Fruit fly (Drosophila melanogaster) whole organism, embryonic: ENCODE results near the gene CG42726.

Source experiments
- CG10431 ChIP-seq: fragments of 200-800 bp; sonication (Bioruptor generic); optimal IDR thresholded peaks from 3 replicates; lab custom pipeline; 2018; ENCODE audit warnings: missing biosample characterization, mild to moderate bottlenecking, missing genetic modification characterization
- CG12155 ChIP-seq: fragments of 200-800 bp; sonication (Bioruptor generic); optimal IDR thresholded peaks from 3 replicates; lab custom pipeline; 2016; ENCODE audit warnings: missing biosample characterization, missing genetic modification characterization
- CG1233 ChIP-seq: fragments of 200-800 bp; sonication (Bioruptor generic); optimal IDR thresholded peaks from 4 replicates; lab custom pipeline; 2018; ENCODE audit warnings: missing biosample characterization, mild to moderate bottlenecking, missing genetic modification characterization
- CG1603 ChIP-seq: fragments of 200-800 bp; sonication (Bioruptor generic); optimal IDR thresholded peaks from 2 replicates; lab custom pipeline; 2019; ENCODE audit warnings: missing biosample characterization, mild to moderate bottlenecking, missing genetic modification characterization, moderate library complexity
- CG17802 ChIP-seq: fragments of 200-800 bp; sonication (Bioruptor generic); optimal IDR thresholded peaks from 2 replicates; lab custom pipeline; 2018; ENCODE audit warnings: missing biosample characterization, mild to moderate bottlenecking, missing genetic modification characterization, moderate library complexity
- CG1792 ChIP-seq: fragments of 200-800 bp; sonication (Bioruptor generic); optimal IDR thresholded peaks from 2 replicates; lab custom pipeline; 2016; ENCODE audit warnings: missing biosample characterization, missing genetic modification characterization
- CG18764 ChIP-seq: fragments of 200-800 bp; sonication (Bioruptor generic); optimal IDR thresholded peaks from 3 replicates; lab custom pipeline; 2016; ENCODE audit warnings: missing biosample characterization, missing genetic modification characterization
- CG2712 ChIP-seq: fragments of 200-800 bp; optimal IDR thresholded peaks from 3 replicates; lab custom pipeline; 2019; ENCODE audit warnings: missing biosample characterization, mild to moderate bottlenecking, missing genetic modification characterization, moderate library complexity
- CG2889 ChIP-seq: fragments of 200-800 bp; sonication (Bioruptor generic); IDR thresholded peaks from 3 replicates; pipeline ENCODE4 v1.3.6; 2022; ENCODE audit warnings: missing biosample characterization, missing genetic modification characterization
- CG32532 ChIP-seq: fragments of 200-800 bp; sonication (Bioruptor generic); IDR thresholded peaks from 2 replicates; pipeline ENCODE4 v1.3.6; 2022; ENCODE audit warnings: missing biosample characterization, missing genetic modification characterization
- CG3407 ChIP-seq: fragments of 200-800 bp; sonication (Bioruptor generic); optimal IDR thresholded peaks from 2 replicates; lab custom pipeline; 2018; ENCODE audit warnings: missing biosample characterization, mild to moderate bottlenecking, missing genetic modification characterization
- CG3726 ChIP-seq: fragments of 200-800 bp; sonication (Bioruptor generic); IDR thresholded peaks from 3 replicates; pipeline ENCODE4, ENCODE4 v1.3.6; 2022; ENCODE audit warnings: missing biosample characterization, missing genetic modification characterization
- CG4360 ChIP-seq: fragments of 200-800 bp; sonication (Bioruptor generic); IDR thresholded peaks from 2 replicates; pipeline ENCODE4 v1.3.6; 2022; ENCODE audit warnings: missing biosample characterization, missing genetic modification characterization
- CG4424 ChIP-seq: fragments of 200-800 bp; sonication (Bioruptor generic); optimal IDR thresholded peaks from 3 replicates; lab custom pipeline; 2016; ENCODE audit warnings: missing biosample characterization, missing genetic modification characterization
- CG4820 ChIP-seq: fragments of 200-800 bp; sonication (Bioruptor generic); optimal IDR thresholded peaks from 3 replicates; lab custom pipeline; 2016; ENCODE audit warnings: missing biosample characterization, missing genetic modification characterization
- CG7745 ChIP-seq: fragments of 200-800 bp; sonication (Bioruptor generic); optimal IDR thresholded peaks from 2 replicates; lab custom pipeline; 2018; ENCODE audit warnings: missing biosample characterization, mild to moderate bottlenecking, missing genetic modification characterization, moderate library complexity
- Dad ChIP-seq: fragments of 200-800 bp; sonication (Bioruptor generic); optimal IDR thresholded peaks from 3 replicates; lab custom pipeline; 2016; ENCODE audit warnings: missing biosample characterization, missing genetic modification characterization
- Dip2 ChIP-seq: fragments of 200-800 bp; sonication (Bioruptor generic); IDR thresholded peaks from 2 replicates; pipeline ENCODE4 v1.3.6; 2022; ENCODE audit warnings: missing biosample characterization, missing genetic modification characterization
- Doc2 ChIP-seq: fragments of 200-800 bp; sonication (Bioruptor generic); IDR thresholded peaks from 2 replicates; pipeline ENCODE4 v1.3.6; 2022; ENCODE audit warnings: missing biosample characterization, missing genetic modification characterization
- H15 ChIP-seq: fragments of 200-800 bp; sonication (Bioruptor generic); IDR thresholded peaks from 3 replicates; pipeline ENCODE4 v1.3.6; 2022; ENCODE audit warnings: missing biosample characterization, missing genetic modification characterization
- HLH54F ChIP-seq: fragments of 200-800 bp; sonication (Bioruptor generic); optimal IDR thresholded peaks from 3 replicates; lab custom pipeline; 2016; ENCODE audit warnings: missing biosample characterization, missing genetic modification characterization
- Hr3 ChIP-seq: fragments of 200-800 bp; sonication (Bioruptor generic); optimal IDR thresholded peaks from 3 replicates; lab custom pipeline; 2016; ENCODE audit warnings: missing biosample characterization, missing genetic modification characterization
- Meics ChIP-seq: fragments of 200-800 bp; sonication (Bioruptor generic); optimal IDR thresholded peaks from 2 replicates; lab custom pipeline; 2017; ENCODE audit warnings: missing biosample characterization, mild to moderate bottlenecking, missing genetic modification characterization
- Mrtf ChIP-seq: fragments of 200-800 bp; sonication (Bioruptor generic); IDR thresholded peaks from 3 replicates; pipeline ENCODE4 v1.3.6; 2022; ENCODE audit warnings: missing biosample characterization, missing genetic modification characterization
- Optix ChIP-seq: fragments of 200-800 bp; sonication (Bioruptor generic); IDR thresholded peaks from 3 replicates; pipeline ENCODE4 v1.3.6; 2022; ENCODE audit warnings: missing biosample characterization, missing genetic modification characterization
- Rfx ChIP-seq: fragments of 200-800 bp; sonication (Bioruptor generic); IDR thresholded peaks from 2 replicates; pipeline ENCODE4 v1.3.6; 2022; ENCODE audit warnings: missing biosample characterization, missing genetic modification characterization
- Tbp ChIP-seq: fragments of >200 bp; optimal IDR thresholded peaks from 2 replicates; lab custom pipeline; 2018; ENCODE audit warnings: missing biosample characterization, missing genetic modification characterization
- YL-1 ChIP-seq: fragments of 200-800 bp; sonication (Bioruptor generic); optimal IDR thresholded peaks from 3 replicates; lab custom pipeline; 2017; ENCODE audit warnings: missing biosample characterization, mild to moderate bottlenecking, missing genetic modification characterization
- aop ChIP-seq: fragments of 200-800 bp; sonication (Bioruptor generic); IDR thresholded peaks from 2 replicates; pipeline ENCODE4 v1.3.6; 2022; ENCODE audit warnings: missing biosample characterization, missing genetic modification characterization
- az2 ChIP-seq: fragments of 200-800 bp; sonication (Bioruptor generic); optimal IDR thresholded peaks from 3 replicates; lab custom pipeline; 2016; ENCODE audit warnings: missing biosample characterization, missing genetic modification characterization
- bigmax ChIP-seq: fragments of 200-800 bp; sonication (Bioruptor generic); optimal IDR thresholded peaks from 2 replicates; lab custom pipeline; 2018; ENCODE audit warnings: missing biosample characterization, mild to moderate bottlenecking, missing genetic modification characterization
- bowl ChIP-seq: fragments of 200-800 bp; sonication (Bioruptor generic); IDR thresholded peaks from 2 replicates; pipeline ENCODE4 v1.3.6; 2022; ENCODE audit warnings: missing biosample characterization, missing genetic modification characterization
- cato ChIP-seq: fragments of 200-800 bp; sonication (Bioruptor generic); optimal IDR thresholded peaks from 2 replicates; lab custom pipeline; 2016; ENCODE audit warnings: missing biosample characterization, missing genetic modification characterization, borderline replicate concordance
- chinmo ChIP-seq: fragments of 200-800 bp; sonication (Bioruptor generic); IDR thresholded peaks from 4 replicates; pipeline ENCODE4 v1.3.6; 2022; ENCODE audit warnings: missing biosample characterization, missing genetic modification characterization; ENCODE audit not compliant: partially characterized antibody
- dan ChIP-seq: fragments of 200-800 bp; sonication (Bioruptor generic); IDR thresholded peaks from 2 replicates; pipeline ENCODE4 v1.3.6; 2022; ENCODE audit warnings: missing biosample characterization, missing genetic modification characterization
- eyg ChIP-seq: fragments of 200-800 bp; sonication (Bioruptor generic); optimal IDR thresholded peaks from 3 replicates; lab custom pipeline; 2016; ENCODE audit warnings: missing biosample characterization, missing genetic modification characterization
- gcm2 ChIP-seq: fragments of 200-800 bp; sonication (Bioruptor generic); optimal IDR thresholded peaks from 2 replicates; lab custom pipeline; 2016; ENCODE audit warnings: missing biosample characterization, missing genetic modification characterization
- gfzf ChIP-seq: fragments of 200-800 bp; sonication (Bioruptor generic); optimal IDR thresholded peaks from 2 replicates; lab custom pipeline; 2016; ENCODE audit warnings: missing biosample characterization, mild to moderate bottlenecking, missing genetic modification characterization, moderate library complexity
- hb ChIP-seq: fragments of 200-800 bp; sonication (Bioruptor generic); IDR thresholded peaks from 3 replicates; pipeline ENCODE4 v1.3.6; 2022; ENCODE audit warnings: missing biosample characterization, missing genetic modification characterization; ENCODE audit not compliant: partially characterized antibody
- her ChIP-seq: fragments of 200-800 bp; sonication (Bioruptor generic); optimal IDR thresholded peaks from 2 replicates; lab custom pipeline; 2016; ENCODE audit warnings: missing biosample characterization, missing genetic modification characterization
- hkb ChIP-seq, 2 experiments: fragments of 200-800 bp in 1 of 2; fragments of >200 bp in 1 of 2; sonication (Bioruptor generic) in 1 of 2; IDR thresholded peaks in 1 of 2; optimal IDR thresholded peaks in 1 of 2; 2 replicates each; pipeline versions ENCODE4 v1.3.6 to Lab custom; 2017 to 2022; ENCODE audit warnings: missing biosample characterization in 1 of 2, missing genetic modification characterization in 1 of 2
- insv ChIP-seq, 2 experiments: fragments of 200-800 bp; sonication (Bioruptor generic); optimal IDR thresholded peaks; 3 replicates each; lab custom pipeline; 2016 to 2018; ENCODE audit warnings: missing biosample characterization in 2 of 2, missing genetic modification characterization in 2 of 2
- luna ChIP-seq: fragments of 200-800 bp; sonication (Bioruptor generic); optimal IDR thresholded peaks from 2 replicates; lab custom pipeline; 2016; ENCODE audit warnings: missing biosample characterization, missing genetic modification characterization
- nerfin-2 ChIP-seq: fragments of 200-800 bp; sonication (Bioruptor generic); IDR thresholded peaks from 2 replicates; pipeline ENCODE4 v1.3.6; 2022; ENCODE audit warnings: missing biosample characterization, missing genetic modification characterization; ENCODE audit not compliant: partially characterized antibody
- nom ChIP-seq: fragments of 200-800 bp; sonication (Bioruptor generic); optimal IDR thresholded peaks from 2 replicates; lab custom pipeline; 2017; ENCODE audit warnings: missing biosample characterization, missing genetic modification characterization, mild to moderate bottlenecking, moderate library complexity, missing genetic modification reagents
- ranshi ChIP-seq: fragments of 200-800 bp; sonication (Bioruptor generic); IDR thresholded peaks from 2 replicates; pipeline ENCODE4 v1.3.6; 2022; ENCODE audit warnings: missing biosample characterization, missing genetic modification characterization
- rib ChIP-seq: fragments of 200-800 bp; sonication (Bioruptor generic); IDR thresholded peaks from 2 replicates; pipeline ENCODE4 v1.3.6; 2022; ENCODE audit warnings: missing biosample characterization, missing genetic modification characterization
- scrt ChIP-seq: fragments of 200-800 bp; sonication (Bioruptor generic); optimal IDR thresholded peaks from 2 replicates; lab custom pipeline; 2018; ENCODE audit warnings: missing biosample characterization, mild to moderate bottlenecking, missing genetic modification characterization, moderate library complexity
- slbo ChIP-seq: fragments of 200-800 bp; sonication (Bioruptor generic); IDR thresholded peaks from 2 replicates; pipeline ENCODE4 v1.3.6; 2022; ENCODE audit warnings: missing biosample characterization, missing genetic modification characterization
- unpg ChIP-seq: fragments of 200-800 bp; sonication (Bioruptor generic); optimal IDR thresholded peaks from 3 replicates; lab custom pipeline; 2018; ENCODE audit warnings: missing biosample characterization, mild to moderate bottlenecking, missing genetic modification characterization, moderate library complexity
- zen2 ChIP-seq: fragments of 200-800 bp; sonication (Bioruptor generic); IDR thresholded peaks from 3 replicates; pipeline ENCODE4 v1.3.6; 2022; ENCODE audit warnings: missing biosample characterization, missing genetic modification characterization; ENCODE audit not compliant: partially characterized antibody

CG42726 gene

dm6 chr3R:15371833-15372232, 24.0 kb downstream of the CG42726 start, which contains the start of the genes Ccm3 and CG6136:
Ccm3 (plus strand) TSS chr3R:15371957.
CG6136 (minus strand) TSS chr3R:15372212.
- TF ChIP-seq CG2889 (GFP tag; lab: Robert Waterston, UW) (no peak), CG7745 (tag; lab: Kevin White, UChicago) (no peak), Dad (peak; percentile 20), her (GFP tag; lab: Kevin White, UChicago) (peak; percentile 35), ranshi (peak; percentile 11; the same call in 1 of the 2 replicates), slbo (GFP tag; lab: Robert Waterston, UW) (peak; percentile 56; the same call in 1 of the 2 replicates), CG17802 (no peak), HLH54F (GFP tag; lab: Kevin White, UChicago) (peak; percentile 35), aop (no peak), eyg (GFP tag; lab: Kevin White, UChicago) (peak; percentile 31), luna (peak; percentile 22), unpg (peak; percentile 36), CG18764 (GFP tag; lab: Kevin White, UChicago) (peak; percentile 10), hkb (optimal IDR thresholded peaks at IDR 0.05; lab: Kevin White, UChicago) (no peak), hkb (GFP tag; IDR thresholded peaks at IDR 0.05; lab: Robert Waterston, UW) (0 out of 2 replicates have a peak, but pooled peaks have one; percentile 41), Rfx (GFP tag; lab: Robert Waterston, UW) (peak; percentile 86), gfzf (GFP tag; lab: Kevin White, UChicago) (no peak), Optix (GFP tag; lab: Robert Waterston, UW) (no peak), Hr3 (peak; percentile 12), bowl (GFP tag; lab: Robert Waterston, UW) (no peak), scrt (GFP tag; lab: Kevin White, UChicago) (no peak), YL-1 (peak; percentile 89), CG1603 (tag; lab: Kevin White, UChicago) (peak; percentile 68), CG10431 (GFP tag; lab: Kevin White, UChicago) (no peak), CG12155 (peak; percentile 42), rib (no peak), CG1792 (GFP tag; lab: Kevin White, UChicago) (peak; percentile 57), chinmo (GFP tag; lab: Robert Waterston, UW) (peak; percentile 88; the same call in 3 of the 4 replicates), CG32532 (GFP tag; lab: Robert Waterston, UW) (peak; percentile 62), bigmax (no peak), CG4820 (no peak), CG2712 (tag; lab: Kevin White, UChicago) (peak; percentile 27), insv (GFP tag; optimal IDR thresholded peaks at IDR 0.05; lab: Kevin White, UChicago) (peak in 1 of 2 experiments; percentile 75), CG3407 (GFP tag; lab: Kevin White, UChicago) (no peak), Tbp (GFP tag; lab: Kevin White, UChicago) (no peak), CG4424 (peak; percentile 30), CG4360 (GFP tag; lab: Robert Waterston, UW) (no peak), CG1233 (no peak), hb (GFP tag; lab: Robert Waterston, UW) (peak; percentile 86), cato (no peak), H15 (GFP tag; lab: Robert Waterston, UW) (peak; percentile 40; the same call in 1 of the 3 replicates), CG3726 (GFP tag; lab: Robert Waterston, UW) (no peak), Meics (peak; percentile 45), nom (GFP tag; lab: Kevin White, UChicago) (peak; percentile 1), zen2 (GFP tag; lab: Robert Waterston, UW) (peak; percentile 93), Mrtf (GFP tag; lab: Robert Waterston, UW) (no peak), Dip2 (GFP tag; lab: Robert Waterston, UW) (no peak), az2 (GFP tag; lab: Kevin White, UChicago) (no peak), nerfin-2 (GFP tag; lab: Robert Waterston, UW) (peak; percentile 88), gcm2 (GFP tag; lab: Kevin White, UChicago) (peak; percentile 5), Doc2 (no peak), dan (GFP tag; lab: Robert Waterston, UW) (no peak)
